Worm (Caenorhabditis elegans): ENCODE results near the gene F28F8.9.

DNA sequence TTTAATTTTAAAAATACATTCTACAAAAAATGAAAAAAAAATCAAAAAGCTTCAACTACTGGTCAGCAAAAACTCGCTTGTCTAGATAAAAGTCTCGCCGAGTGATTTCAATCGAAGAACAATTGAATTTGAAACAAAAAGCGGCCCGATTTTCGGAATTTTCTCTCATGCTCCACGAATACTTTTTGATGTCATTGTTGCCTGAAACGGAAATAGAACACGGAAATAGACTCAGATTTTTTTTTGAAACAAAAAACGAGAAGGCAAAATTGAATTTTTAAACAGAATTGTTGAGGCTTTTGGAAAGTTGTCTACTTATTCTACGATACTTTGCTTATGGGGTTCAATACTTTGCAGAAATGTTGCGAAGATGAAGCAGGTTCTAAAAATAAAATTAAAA, 15.0 kb downstream of the F28F8.9 start:
- TF ChIP-seq unc-62 (GFP tag; optimal IDR thresholded peaks at IDR 0.05) (no peak), Y116A8C.19 (tag; optimal IDR thresholded peaks at IDR 0.05; ENCODE audit: borderline replicate concordance) (no peak), xbp-1 (tag; optimal IDR thresholded peaks at IDR 0.05) (no peak), lin-15B (tag; optimal IDR thresholded peaks at IDR 0.05) (no peak), zag-1 (tag; optimal IDR thresholded peaks at IDR 0.05) (no peak), nhr-77 (tag; optimal IDR thresholded peaks at IDR 0.05) (no peak), fos-1 (tag; optimal IDR thresholded peaks at IDR 0.05) (no peak), nhr-12 (tag; optimal IDR thresholded peaks at IDR 0.05) (no peak), sptf-1 (tag; optimal IDR thresholded peaks at IDR 0.05) (no peak), nhr-237 (tag; optimal IDR thresholded peaks at IDR 0.05) (no peak), ceh-8 (GFP tag; optimal IDR thresholded peaks at IDR 0.05) (no peak)
